Worm (Caenorhabditis elegans) whole organism, L2 larva: ENCODE measurements around the gene F47B8.14.
A peak's percentile ranks its signal among the peaks of the same experiment; 100 is the strongest.

ENCODE experiments used
- alr-1 ChIP-seq: fragments of 150-350 bp; optimal IDR thresholded peaks from 2 replicates; lab custom pipeline; 2014; ENCODE audit warnings: missing biosample characterization, missing genetic modification characterization
- lin-39 ChIP-seq: fragments of 150-350 bp; optimal IDR thresholded peaks from 2 replicates; lab custom pipeline; 2014; ENCODE audit warnings: missing biosample characterization, missing genetic modification reagents, missing genetic modification characterization
- mab-5 ChIP-seq: fragments of 150-350 bp; optimal IDR thresholded peaks from 2 replicates; lab custom pipeline; 2014; ENCODE audit warnings: missing biosample characterization, missing genetic modification characterization
- nhr-11 ChIP-seq: fragments of 150-350 bp; optimal IDR thresholded peaks from 2 replicates; lab custom pipeline; 2014; ENCODE audit warnings: missing biosample characterization, missing genetic modification characterization
- nhr-237 ChIP-seq: fragments of 150-350 bp; optimal IDR thresholded peaks from 2 replicates; lab custom pipeline; 2014; ENCODE audit warnings: missing biosample characterization, missing genetic modification characterization
- skn-1 ChIP-seq: sonication (generic microtip); optimal IDR thresholded peaks from 2 replicates; lab custom pipeline; 2017; ENCODE audit warnings: missing biosample characterization, missing genetic modification characterization
- snpc-4 ChIP-seq: fragments of 150-350 bp; optimal IDR thresholded peaks from 2 replicates; lab custom pipeline; 2014; ENCODE audit warnings: missing biosample characterization, missing genetic modification characterization
- unc-39 ChIP-seq: fragments of 150-350 bp; optimal IDR thresholded peaks from 2 replicates; lab custom pipeline; 2014; ENCODE audit warnings: missing biosample characterization, missing genetic modification characterization
- zag-1 ChIP-seq: fragments of 150-350 bp; optimal IDR thresholded peaks from 2 replicates; lab custom pipeline; 2014; ENCODE audit warnings: missing biosample characterization, missing genetic modification characterization
- ztf-11 ChIP-seq: sonication (generic microtip); optimal IDR thresholded peaks from 2 replicates; lab custom pipeline; 2017; ENCODE audit warnings: missing biosample characterization, missing genetic modification characterization
- ztf-4 ChIP-seq: fragments of 150-350 bp; optimal IDR thresholded peaks from 2 replicates; lab custom pipeline; 2014; ENCODE audit warnings: missing biosample characterization, missing genetic modification characterization

DNA sequence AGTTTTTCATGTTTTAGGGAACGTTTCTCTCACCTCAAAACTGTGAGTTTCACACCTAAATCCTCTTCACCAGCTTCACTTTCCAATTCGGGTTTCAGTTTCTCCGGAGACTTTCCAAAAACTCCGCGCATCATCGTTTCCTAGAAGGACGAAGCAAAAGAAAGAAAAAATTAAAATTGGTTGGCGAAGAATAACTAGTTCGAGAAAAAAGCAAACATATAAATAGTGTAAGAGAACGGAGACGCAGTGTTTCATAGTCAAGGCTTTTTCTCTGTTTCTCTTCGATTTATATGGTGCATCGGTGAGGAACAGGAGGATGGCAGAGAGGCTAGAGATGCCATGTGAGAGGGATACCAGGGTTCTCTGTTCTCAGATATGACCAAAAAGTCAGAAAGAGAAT is 2.4 kb downstream of the F47B8.14 start, which contains the start of gene F47B8.3:
- TF ChIP-seq snpc-4 (peak; percentile 46), skn-1 (no peak), ztf-4 (tag; lab: Kevin White, UChicago) (no peak), nhr-237 (no peak), unc-39 (tag; lab: Kevin White, UChicago) (no peak), lin-39 (no peak), ztf-11 (tag; lab: Kevin White, UChicago) (no peak), alr-1 (tag; lab: Kevin White, UChicago) (no peak), nhr-11 (tag; lab: Kevin White, UChicago) (no peak), mab-5 (no peak), zag-1 (tag; lab: Kevin White, UChicago) (no peak)
